Worm (Caenorhabditis elegans) whole organism, L1 larva: Measurements from ENCODE around the gene F43G6.7.

Source experiments
- lin-13 ChIP-seq: fragments of 150-350 bp; optimal IDR thresholded peaks from 2 replicates; lab custom pipeline; 2014; ENCODE audit warnings: missing biosample characterization, missing genetic modification reagents, missing genetic modification characterization
- lin-39 ChIP-seq: fragments of 150-350 bp; optimal IDR thresholded peaks from 2 replicates; lab custom pipeline; 2014; ENCODE audit warnings: missing biosample characterization, missing genetic modification reagents, missing genetic modification characterization

ce11 chrII:11854749-11855148 is 44.2 kb downstream of the F43G6.7 start:
- TF ChIP-seq lin-39 (tag; lab: Kevin White, UChicago) (no peak), lin-13 (GFP tag; lab: Kevin White, UChicago) (no peak)
